Worm (Caenorhabditis elegans) whole organism, L4 larva: ENCODE measurements around the gene rnf-113.

Source experiments
- F10B5.3 ChIP-seq: sonication (generic microtip); optimal IDR thresholded peaks from 2 replicates; lab custom pipeline; 2016; ENCODE audit warnings: mild to moderate bottlenecking, missing genetic modification characterization, missing compliant biosample characterization
- F26F4.8 ChIP-seq: fragments of 200-800 bp; sonication (Bioruptor generic); conservative IDR thresholded peaks from 2 replicates; pipeline ENCODE4 v1.3.6; 2022; ENCODE audit warnings: missing genetic modification characterization, missing compliant biosample characterization
- T26A8.4 ChIP-seq: fragments of 200-800 bp; sonication (Bioruptor generic); IDR thresholded peaks from 2 replicates; pipeline ENCODE4 v1.3.6; 2022; ENCODE audit warnings: missing genetic modification characterization, missing compliant biosample characterization
- Y75B8A.6 ChIP-seq: fragments of 200-800 bp; sonication (Bioruptor generic); IDR thresholded peaks from 2 replicates; pipeline ENCODE4 v1.3.6; 2022; ENCODE audit warnings: missing genetic modification reagents, missing genetic modification characterization, missing compliant biosample characterization
- ZK337.2 ChIP-seq: fragments of 200-800 bp; sonication (Bioruptor generic); IDR thresholded peaks from 2 replicates; pipeline ENCODE4 v1.3.6; 2022; ENCODE audit warnings: missing genetic modification reagents, missing genetic modification characterization, missing compliant biosample characterization
- ZK546.5 ChIP-seq, 2 experiments: sonication (generic microtip); optimal IDR thresholded peaks; 2 replicates each; lab custom pipeline; 2017; ENCODE audit warnings: missing biosample characterization in 2 of 2, missing genetic modification characterization in 2 of 2
- aha-1 ChIP-seq: fragments of 150-350 bp; peaks from one replicate; lab custom pipeline; 2014; ENCODE audit warnings: missing biosample characterization, missing genetic modification characterization
- aly-2 ChIP-seq: sonication (generic microtip); optimal IDR thresholded peaks from 2 replicates; lab custom pipeline; 2018; ENCODE audit warnings: missing biosample characterization, missing genetic modification characterization
- ama-1 ChIP-seq: fragments of 150-350 bp; optimal IDR thresholded peaks from 2 replicates; lab custom pipeline; 2014; ENCODE audit warnings: inconsistent platforms, mixed read lengths
- attf-4 ChIP-seq: sonication (generic microtip); optimal IDR thresholded peaks from 3 replicates; lab custom pipeline; 2017; ENCODE audit warnings: missing biosample characterization, missing genetic modification characterization
- ceh-28 ChIP-seq: fragments of 150-350 bp; optimal IDR thresholded peaks from 2 replicates; lab custom pipeline; 2014; ENCODE audit warnings: missing biosample characterization, missing genetic modification reagents, missing genetic modification characterization
- ces-1 ChIP-seq: fragments of 150-350 bp; sonication (generic microtip); optimal IDR thresholded peaks from 4 replicates; lab custom pipeline; 2014; ENCODE audit warnings: missing biosample characterization, missing genetic modification reagents, missing genetic modification characterization
- daf-16 ChIP-seq, 3 experiments: sonication (generic microtip); optimal IDR thresholded peaks; 2 replicates each; lab custom pipeline; 2016 to 2017; ENCODE audit warnings: missing genetic modification characterization in 3 of 3, missing genetic modification reagents in 3 of 3, mild to moderate bottlenecking in 2 of 3, missing compliant biosample characterization in 2 of 3, missing biosample characterization in 1 of 3, moderate library complexity in 1 of 3
- daf-19 ChIP-seq: fragments of 200-800 bp; sonication (Bioruptor generic); conservative IDR thresholded peaks from 2 replicates; pipeline ENCODE4 v1.3.6; 2022; ENCODE audit warnings: missing genetic modification characterization, missing compliant biosample characterization
- dpl-1 ChIP-seq: fragments of 150-350 bp; optimal IDR thresholded peaks from 2 replicates; lab custom pipeline; 2014; ENCODE audit warnings: missing biosample characterization, missing genetic modification reagents, missing genetic modification characterization
- egl-27 ChIP-seq: sonication (generic microtip); optimal IDR thresholded peaks from 3 replicates; lab custom pipeline; 2017; ENCODE audit warnings: missing biosample characterization, missing genetic modification reagents, missing genetic modification characterization
- egl-43 ChIP-seq: fragments of 200-800 bp; sonication (Bioruptor generic); IDR thresholded peaks from 2 replicates; pipeline ENCODE4 v1.3.6; 2022; ENCODE audit warnings: missing genetic modification reagents, missing genetic modification characterization, missing compliant biosample characterization
- fkh-10 ChIP-seq: fragments of 150-350 bp; optimal IDR thresholded peaks from 2 replicates; lab custom pipeline; 2014; ENCODE audit warnings: missing biosample characterization, missing genetic modification reagents, missing genetic modification characterization
- fos-1 ChIP-seq: fragments of 150-350 bp; optimal IDR thresholded peaks from 2 replicates; lab custom pipeline; 2014; ENCODE audit warnings: missing biosample characterization, missing genetic modification characterization
- gei-8 ChIP-seq: fragments of 200-800 bp; sonication (Bioruptor generic); optimal IDR thresholded peaks from 2 replicates; lab custom pipeline; 2018; ENCODE audit warnings: mild to moderate bottlenecking, missing genetic modification characterization, missing compliant biosample characterization
- hlh-30 ChIP-seq: sonication (generic microtip); optimal IDR thresholded peaks from 2 replicates; lab custom pipeline; 2017; ENCODE audit warnings: antibody characterized with exemption, mild to moderate bottlenecking, missing genetic modification characterization, missing compliant biosample characterization; ENCODE audit not compliant: insufficient read depth
- lin-1 ChIP-seq: fragments of 200-800 bp; sonication (Bioruptor generic); IDR thresholded peaks from 2 replicates; pipeline ENCODE4 v1.3.6; 2022; ENCODE audit warnings: missing genetic modification reagents, missing genetic modification characterization, missing compliant biosample characterization
- lin-15B ChIP-seq: fragments of 150-350 bp; sonication (generic microtip); optimal IDR thresholded peaks from 3 replicates; lab custom pipeline; 2014; ENCODE audit warnings: missing biosample characterization, missing genetic modification characterization
- lin-29 ChIP-seq: fragments of 200-800 bp; sonication (Bioruptor generic); IDR thresholded peaks from 2 replicates; pipeline ENCODE4 v1.3.6; 2022; ENCODE audit warnings: missing genetic modification reagents, missing genetic modification characterization, missing compliant biosample characterization
- madf-5 ChIP-seq, 2 experiments: fragments of 200-800 bp; sonication (Bioruptor generic); IDR thresholded peaks; 2 replicates each; pipeline ENCODE4 v1.3.6; 2022; ENCODE audit warnings: missing compliant biosample characterization in 2 of 2, missing genetic modification characterization in 2 of 2
- madf-9 ChIP-seq: fragments of 200-800 bp; sonication (Bioruptor generic); conservative IDR thresholded peaks from 2 replicates; pipeline ENCODE4 v1.3.6; 2022; ENCODE audit warnings: missing genetic modification reagents, missing genetic modification characterization, missing compliant biosample characterization
- mep-1 ChIP-seq: fragments of 150-350 bp; sonication (generic microtip); optimal IDR thresholded peaks from 3 replicates; lab custom pipeline; 2014; ENCODE audit warnings: missing biosample characterization, missing genetic modification characterization
- mes-2 ChIP-seq: sonication (generic microtip); optimal IDR thresholded peaks from 2 replicates; lab custom pipeline; 2016; ENCODE audit warnings: missing genotype, mild to moderate bottlenecking, missing genetic modification characterization, missing compliant biosample characterization; ENCODE audit not compliant: poor library complexity, severe bottlenecking
- nhr-48 ChIP-seq: sonication (generic microtip); optimal IDR thresholded peaks from 2 replicates; lab custom pipeline; 2016; ENCODE audit warnings: mild to moderate bottlenecking, missing genetic modification characterization, missing compliant biosample characterization
- php-3 ChIP-seq: fragments of 200-800 bp; sonication (Bioruptor generic); IDR thresholded peaks from 2 replicates; pipeline ENCODE4 v1.3.6; 2022; ENCODE audit warnings: missing genetic modification reagents, missing genetic modification characterization, missing compliant biosample characterization
- pqm-1 ChIP-seq: sonication (generic microtip); optimal IDR thresholded peaks from 2 replicates; lab custom pipeline; 2017; ENCODE audit warnings: missing biosample characterization, missing genetic modification characterization
- rbr-2 ChIP-seq: sonication (generic microtip); optimal IDR thresholded peaks from 2 replicates; lab custom pipeline; 2016; ENCODE audit warnings: missing genotype, missing genetic modification characterization, missing compliant biosample characterization
- saeg-2 ChIP-seq: fragments of 200-800 bp; sonication (Bioruptor generic); IDR thresholded peaks from 2 replicates; pipeline ENCODE4 v1.3.6; 2022; ENCODE audit warnings: missing genetic modification reagents, missing genetic modification characterization, missing compliant biosample characterization
- sdz-12 ChIP-seq: fragments of 200-800 bp; sonication (Bioruptor generic); optimal IDR thresholded peaks from 2 replicates; lab custom pipeline; 2018; ENCODE audit warnings: mild to moderate bottlenecking, missing genetic modification characterization, missing compliant biosample characterization
- skn-1 ChIP-seq: fragments of 150-350 bp; optimal IDR thresholded peaks from 2 replicates; lab custom pipeline; 2014; ENCODE audit warnings: missing biosample characterization, missing genetic modification characterization
- spr-3 ChIP-seq: fragments of 200-800 bp; sonication (Bioruptor generic); optimal IDR thresholded peaks from 2 replicates; lab custom pipeline; 2018; ENCODE audit warnings: mild to moderate bottlenecking, missing genetic modification characterization, missing compliant biosample characterization
- unc-39 ChIP-seq: sonication (generic microtip); optimal IDR thresholded peaks from 2 replicates; lab custom pipeline; 2017; ENCODE audit warnings: missing biosample characterization, missing genetic modification characterization
- unc-62 ChIP-seq, 3 experiments: fragments of 150-350 bp in 1 of 3; sonication (generic microtip); optimal IDR thresholded peaks in 2 of 3; peaks in 1 of 3; 1 replicate in 1 of 3; 2 replicates in 2 of 3; lab custom pipeline; 2014 to 2017; ENCODE audit warnings: missing biosample characterization in 3 of 3, missing genetic modification characterization in 3 of 3, missing genetic modification reagents in 3 of 3, missing genotype in 1 of 3
- zag-1 ChIP-seq: fragments of 150-350 bp; optimal IDR thresholded peaks from 2 replicates; lab custom pipeline; 2014; ENCODE audit warnings: missing biosample characterization, missing genetic modification characterization
- zfp-3 ChIP-seq: fragments of 200-800 bp; sonication (Bioruptor generic); conservative IDR thresholded peaks from 2 replicates; pipeline ENCODE4 v1.3.6; 2022; ENCODE audit warnings: missing genetic modification reagents, missing genetic modification characterization, missing compliant biosample characterization
- zip-2 ChIP-seq: fragments of 150-350 bp; optimal IDR thresholded peaks from 2 replicates; lab custom pipeline; 2014; ENCODE audit warnings: missing biosample characterization, missing genetic modification characterization
- ztf-11 ChIP-seq: fragments of 150-350 bp; optimal IDR thresholded peaks from 2 replicates; lab custom pipeline; 2014; ENCODE audit warnings: missing biosample characterization, missing genetic modification characterization

The rnf-113 gene

DNA sequence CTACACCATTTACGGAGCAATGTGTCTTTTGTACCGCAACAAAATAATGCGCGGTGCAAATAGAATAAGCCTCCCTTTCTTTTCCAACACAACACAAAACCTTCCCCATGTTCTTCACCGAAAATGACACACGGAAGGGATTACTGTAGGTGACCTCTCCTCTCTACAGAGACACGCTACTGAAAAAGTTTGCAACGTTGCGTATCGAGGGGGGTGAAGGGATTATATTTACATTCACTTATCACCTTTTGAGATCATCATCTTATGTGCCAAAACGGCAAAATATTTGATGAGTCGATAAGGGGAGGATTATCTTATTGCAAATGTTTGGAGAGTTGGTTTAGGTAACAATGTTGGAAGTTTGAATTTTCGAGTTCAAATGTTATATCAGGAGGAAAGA lies 25.6 kb upstream of the rnf-113 start:
- no peak for TF ChIP-seq pqm-1
- no peak for TF ChIP-seq attf-4 (tag; lab: Kevin White, UChicago)
- no peak for TF ChIP-seq ces-1 (GFP tag; lab: Kevin White, UChicago)
- TF ChIP-seq Y75B8A.6, result no peak
- TF ChIP-seq lin-1 (GFP tag; lab: Robert Waterston, UW), result no peak
- no peak for TF ChIP-seq lin-15B (tag; lab: Kevin White, UChicago)
- TF ChIP-seq T26A8.4 (GFP tag; lab: Robert Waterston, UW), result no peak
- TF ChIP-seq unc-39, result no peak
- TF ChIP-seq nhr-48 (tag; lab: Kevin White, UChicago), result no peak
- TF ChIP-seq zfp-3 (GFP tag; lab: Robert Waterston, UW), result no peak
- no peak for TF ChIP-seq ceh-28 (tag; lab: Kevin White, UChicago)
- no peak for TF ChIP-seq ZK546.5 (tag; optimal IDR thresholded peaks at IDR 0.05; lab: Kevin White, UChicago)
- TF ChIP-seq daf-19 (GFP tag; lab: Robert Waterston, UW), result no peak
- TF ChIP-seq madf-9 (GFP tag; lab: Robert Waterston, UW), result no peak
- no peak for TF ChIP-seq aly-2 (tag; lab: Kevin White, UChicago)
- TF ChIP-seq sdz-12 (GFP tag; lab: Kevin White, UChicago), result no peak
- TF ChIP-seq skn-1 (tag; lab: Kevin White, UChicago), result no peak
- TF ChIP-seq, all 104 proteins: peak for 0

DNA sequence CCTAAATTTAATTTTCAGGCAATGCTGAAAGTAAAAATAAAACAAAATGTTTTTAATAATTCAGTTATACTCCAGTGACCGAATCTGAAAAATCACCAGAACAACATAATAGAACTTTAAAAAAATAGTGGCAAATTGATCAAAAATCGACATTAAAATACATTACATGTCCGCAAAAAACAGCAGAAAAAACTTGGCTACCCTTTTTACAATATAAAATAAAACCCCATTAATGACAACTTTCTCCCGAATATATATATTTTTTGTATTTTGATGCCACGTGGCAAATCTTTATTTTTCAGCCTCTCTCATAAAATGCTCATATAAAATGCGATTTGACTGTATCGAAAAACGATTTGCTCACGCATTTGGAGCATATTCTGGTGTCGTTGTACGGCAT lies 24.1 kb upstream of the rnf-113 start, which contains the start of gene ptr-19:
TSS of gene ptr-19 (plus strand) at position 301 of the 400 bp plus-strand sequence.
- TF ChIP-seq lin-15B (tag; lab: Kevin White, UChicago), result no peak
- TF ChIP-seq daf-19 (GFP tag; lab: Robert Waterston, UW), result no peak
- no peak for TF ChIP-seq madf-5 (GFP tag; IDR thresholded peaks at IDR 0.05; lab: Robert Waterston, UW)
- no peak for TF ChIP-seq mes-2
- TF ChIP-seq php-3 (GFP tag; lab: Robert Waterston, UW), result no peak
- TF ChIP-seq, all 104 proteins: peak for 0

DNA sequence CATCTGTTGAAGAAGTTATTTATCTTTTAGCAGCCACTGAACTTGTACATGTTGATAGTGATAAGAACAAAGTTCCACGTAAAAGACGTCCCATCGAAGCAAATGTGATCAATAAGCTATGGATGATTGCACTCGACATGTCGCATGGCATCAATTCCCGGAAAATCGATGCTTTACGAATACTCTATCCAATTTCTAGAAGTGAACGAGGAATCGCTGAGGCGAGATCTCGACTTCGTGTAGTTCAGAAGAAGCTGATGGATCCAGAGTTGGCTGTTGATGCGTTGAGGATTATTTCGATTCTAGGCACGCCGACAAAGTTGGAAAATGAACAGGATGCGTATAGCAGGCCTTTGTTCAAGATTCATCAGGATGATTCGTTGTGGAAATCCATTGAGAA lies 12.3 kb upstream of the rnf-113 start:
- TF ChIP-seq aha-1 (tag; lab: Kevin White, UChicago) (peak; percentile 79), unc-62 (GFP tag; optimal IDR thresholded peaks at IDR 0.05 in 1 of 2; lab: Kevin White, UChicago) (peak in 1 of 2 experiments; percentile 58), unc-62 (tag; optimal IDR thresholded peaks at IDR 0.05; lab: Kevin White, UChicago) (no peak), gei-8 (no peak), ZK337.2 (no peak)

DNA sequence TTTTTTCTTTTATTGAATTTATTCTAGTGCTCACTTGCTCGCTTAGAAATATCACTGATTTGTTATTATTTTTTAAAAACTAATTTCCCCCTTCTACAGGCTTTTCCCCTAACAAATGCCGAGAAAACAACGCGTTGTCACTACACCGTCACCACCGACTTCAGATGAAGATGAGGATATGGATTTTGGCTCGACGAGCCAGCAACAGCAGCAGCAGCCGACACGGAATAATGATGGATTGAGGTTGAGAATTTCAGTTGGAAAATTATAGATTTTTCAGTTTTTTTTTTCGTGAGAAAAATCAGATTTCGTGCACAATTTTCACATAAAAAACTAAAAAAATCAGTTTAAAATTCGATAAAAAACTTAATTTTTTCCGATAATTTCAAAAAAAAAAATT lies 5.6 kb upstream of the rnf-113 start, which contains the start of gene dpy-28:
TSS of gene dpy-28 (plus strand) at position 100 of the 400 bp plus-strand sequence.
- no peak for TF ChIP-seq F10B5.3
- TF ChIP-seq rbr-2 (tag; lab: Kevin White, UChicago), result no peak
- TF ChIP-seq egl-27 (tag; lab: Kevin White, UChicago), result no peak
- TF ChIP-seq spr-3 (GFP tag; lab: Kevin White, UChicago), result no peak
- peak; percentile 34 for TF ChIP-seq mep-1 (tag; lab: Kevin White, UChicago)
- TF ChIP-seq ama-1 (lab: Kevin White, UChicago), result peak; percentile 70
- peak; percentile 81 for TF ChIP-seq aha-1 (tag; lab: Kevin White, UChicago)
- no peak for TF ChIP-seq daf-16 (GFP tag; optimal IDR thresholded peaks at IDR 0.05; lab: Kevin White, UChicago)
- TF ChIP-seq daf-16 (tag; optimal IDR thresholded peaks at IDR 0.05; lab: Kevin White, UChicago), result peak; percentile 20

DNA sequence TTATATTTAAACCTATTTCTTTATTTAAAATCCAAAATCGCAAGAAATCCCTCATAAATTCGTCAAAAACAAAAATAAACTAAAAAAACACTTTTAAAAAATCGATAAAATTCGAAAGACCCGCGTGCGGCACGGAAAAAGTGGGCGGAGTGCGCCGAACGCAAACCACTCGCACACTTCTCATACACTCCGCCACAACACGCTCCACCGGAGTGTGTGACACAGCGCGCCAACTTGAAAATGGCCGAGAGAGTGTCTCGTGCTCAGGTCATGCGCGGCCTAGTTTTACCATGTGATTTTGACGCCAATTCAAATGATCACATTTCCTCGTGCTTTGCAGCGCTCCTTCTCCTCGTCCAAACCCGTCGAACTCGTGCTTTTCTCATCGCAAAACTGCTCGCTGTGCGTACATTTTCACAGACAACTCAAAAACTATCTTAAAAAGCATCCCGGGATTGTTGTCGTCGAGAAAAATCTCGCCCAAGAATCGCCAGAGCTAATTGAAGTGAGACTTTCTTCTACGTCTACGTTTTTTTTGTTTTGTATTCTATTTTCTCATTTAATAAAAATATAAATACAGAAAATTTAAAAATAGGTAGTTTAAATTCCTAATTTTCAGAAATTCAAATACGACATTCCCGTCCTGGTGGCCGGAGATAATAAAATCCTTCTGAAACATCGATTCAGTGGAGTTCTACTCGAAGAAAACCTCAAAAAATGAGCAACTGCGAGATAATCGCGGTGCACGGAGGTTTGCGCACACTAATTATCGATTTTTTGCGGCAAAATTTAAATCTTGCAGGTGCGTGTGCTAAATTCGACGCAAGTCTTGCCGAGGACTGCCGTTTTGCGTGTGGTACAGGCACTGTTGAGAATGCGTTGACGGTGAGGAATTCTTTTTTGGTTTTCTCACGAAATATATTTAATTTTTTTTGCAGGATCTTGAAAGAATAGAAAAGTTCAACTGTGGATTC lies 1.9 kb upstream of the rnf-113 start, which contains the start of gene tasp-1:
TSS of gene tasp-1 (plus strand) at position 258 of the 974 bp plus-strand sequence.
- TF ChIP-seq zip-2 (tag; lab: Kevin White, UChicago) (peak; percentile 93), fos-1 (tag; lab: Kevin White, UChicago) (peak; percentile 91), lin-29 (GFP tag; lab: Robert Waterston, UW) (peak; percentile 99), F26F4.8 (GFP tag; lab: Robert Waterston, UW) (peak; percentile 61; the same call in 1 of the 2 replicates), fkh-10 (peak; percentile 100), saeg-2 (GFP tag; lab: Robert Waterston, UW) (peak; percentile 100), hlh-30 (tag; lab: Kevin White, UChicago) (peak; percentile 100), zfp-3 (GFP tag; lab: Robert Waterston, UW) (peak; percentile 100), egl-43 (peak; percentile 100), ztf-11 (tag; lab: Kevin White, UChicago) (peak; percentile 62), dpl-1 (GFP tag; lab: Kevin White, UChicago) (peak; percentile 100), aly-2 (tag; lab: Kevin White, UChicago) (peak; percentile 94), zag-1 (tag; lab: Kevin White, UChicago) (peak; percentile 93)
